Worm (Caenorhabditis elegans): ENCODE data around the gene sphr-1.

DNA sequence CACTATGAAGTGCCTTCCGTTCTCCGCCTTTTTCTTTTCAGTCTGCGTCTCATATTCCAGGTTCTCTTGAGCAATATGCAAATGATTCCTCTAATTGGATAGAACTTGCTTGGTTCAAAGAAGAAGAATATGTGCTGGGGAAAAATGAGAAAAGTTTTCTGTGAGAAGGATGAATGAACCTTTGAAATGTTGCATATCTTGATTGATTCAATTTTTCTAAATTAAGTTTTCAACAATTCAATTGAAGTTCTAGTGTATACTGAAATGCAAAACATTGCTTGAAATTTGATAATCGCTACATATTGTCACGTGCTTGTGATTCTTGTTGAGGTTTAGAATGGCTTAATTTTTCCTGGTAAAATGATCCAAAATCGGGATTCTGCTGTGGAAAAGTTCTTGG lies 33.8 kb upstream of the sphr-1 start:
- TF ChIP-seq ZK546.5 (tag; optimal IDR thresholded peaks at IDR 0.05) (no peak), nhr-12 (tag; optimal IDR thresholded peaks at IDR 0.05) (no peak), elt-3 (tag; optimal IDR thresholded peaks at IDR 0.05) (no peak), unc-62 (GFP tag; optimal IDR thresholded peaks at IDR 0.05) (no peak), unc-39 (tag; optimal IDR thresholded peaks at IDR 0.05) (no peak), pha-4 (tag; optimal IDR thresholded peaks at IDR 0.05) (no peak), skn-1 (tag; optimal IDR thresholded peaks at IDR 0.05) (no peak)
